Fruit fly (Drosophila melanogaster) whole organism, embryonic: Measurements from ENCODE around the gene osi.

Experiments
- Abd-B ChIP-seq: fragments of 200-800 bp; sonication (Bioruptor generic); optimal IDR thresholded peaks from 2 replicates; lab custom pipeline; 2018; ENCODE audit warnings: missing biosample characterization, mild to moderate bottlenecking, missing genetic modification characterization, moderate library complexity
- Adf1 ChIP-seq: fragments of 200-800 bp; sonication (Bioruptor generic); IDR thresholded peaks from 2 replicates; pipeline ENCODE4 v1.3.6; 2022; ENCODE audit warnings: missing biosample characterization, missing genetic modification characterization
- CG10267 ChIP-seq: fragments of 200-800 bp; sonication (Bioruptor generic); optimal IDR thresholded peaks from 2 replicates; lab custom pipeline; 2018; ENCODE audit warnings: missing biosample characterization, mild to moderate bottlenecking, missing genetic modification characterization, moderate library complexity
- CG11723 ChIP-seq: fragments of 200-800 bp; sonication (Bioruptor generic); optimal IDR thresholded peaks from 2 replicates; lab custom pipeline; 2017; ENCODE audit warnings: missing biosample characterization, mild to moderate bottlenecking, missing genetic modification characterization
- CG12219 ChIP-seq: fragments of 200-800 bp; sonication (Bioruptor generic); optimal IDR thresholded peaks from 3 replicates; lab custom pipeline; 2018; ENCODE audit warnings: missing biosample characterization, mild to moderate bottlenecking, missing genetic modification characterization
- CG12942 ChIP-seq: fragments of 200-800 bp; sonication (Bioruptor generic); optimal IDR thresholded peaks from 3 replicates; lab custom pipeline; 2016; ENCODE audit warnings: missing biosample characterization, missing genetic modification characterization
- CG14860 ChIP-seq: fragments of 200-800 bp; sonication (Bioruptor generic); IDR thresholded peaks from 3 replicates; pipeline ENCODE4 v1.3.6; 2022; ENCODE audit warnings: missing biosample characterization, missing genetic modification characterization; ENCODE audit not compliant: partially characterized antibody
- CG14965 ChIP-seq: fragments of 200-800 bp; sonication (Bioruptor generic); optimal IDR thresholded peaks from 2 replicates; lab custom pipeline; 2016; ENCODE audit warnings: missing biosample characterization, missing genetic modification characterization, borderline replicate concordance
- CG15011 ChIP-seq: fragments of 200-800 bp; sonication (Bioruptor generic); optimal IDR thresholded peaks from 3 replicates; lab custom pipeline; 2018; ENCODE audit warnings: missing biosample characterization, mild to moderate bottlenecking, missing genetic modification characterization
- CG17612 ChIP-seq: fragments of 200-800 bp; sonication (Bioruptor generic); IDR thresholded peaks from 2 replicates; pipeline ENCODE4 v1.3.6; 2022; ENCODE audit warnings: missing biosample characterization, missing genetic modification characterization
- CG2129 ChIP-seq: fragments of 200-800 bp; sonication (Bioruptor generic); IDR thresholded peaks from 2 replicates; pipeline ENCODE4 v1.3.6; 2022; ENCODE audit warnings: missing biosample characterization, missing genetic modification characterization; ENCODE audit not compliant: partially characterized antibody
- CG32532 ChIP-seq: fragments of 200-800 bp; sonication (Bioruptor generic); IDR thresholded peaks from 2 replicates; pipeline ENCODE4 v1.3.6; 2022; ENCODE audit warnings: missing biosample characterization, missing genetic modification characterization
- CG4360 ChIP-seq: fragments of 200-800 bp; sonication (Bioruptor generic); IDR thresholded peaks from 2 replicates; pipeline ENCODE4 v1.3.6; 2022; ENCODE audit warnings: missing biosample characterization, missing genetic modification characterization
- CG4424 ChIP-seq: fragments of 200-800 bp; sonication (Bioruptor generic); optimal IDR thresholded peaks from 3 replicates; lab custom pipeline; 2016; ENCODE audit warnings: missing biosample characterization, missing genetic modification characterization
- CG4707 ChIP-seq: fragments of 200-800 bp; sonication (Bioruptor generic); optimal IDR thresholded peaks from 2 replicates; lab custom pipeline; 2018; ENCODE audit warnings: missing biosample characterization, mild to moderate bottlenecking, missing genetic modification characterization, moderate library complexity
- CG4730 ChIP-seq: fragments of 200-800 bp; sonication (Bioruptor generic); IDR thresholded peaks from 2 replicates; pipeline ENCODE4 v1.3.6; 2022; ENCODE audit warnings: missing biosample characterization, missing genetic modification characterization
- CG5953 ChIP-seq: fragments of 200-800 bp; sonication (Bioruptor generic); IDR thresholded peaks from 2 replicates; pipeline ENCODE4 v1.3.6; 2022; ENCODE audit warnings: missing biosample characterization, missing genetic modification characterization
- CG8944 ChIP-seq: fragments of 200-800 bp; sonication (Bioruptor generic); optimal IDR thresholded peaks from 3 replicates; lab custom pipeline; 2016; ENCODE audit warnings: missing biosample characterization, missing genetic modification characterization
- CG9727 ChIP-seq: fragments of 200-800 bp; sonication (Bioruptor generic); optimal IDR thresholded peaks from 3 replicates; lab custom pipeline; 2017; ENCODE audit warnings: missing biosample characterization, mild to moderate bottlenecking, missing genetic modification characterization
- Drgx ChIP-seq: fragments of 200-800 bp; sonication (Bioruptor generic); IDR thresholded peaks from 2 replicates; pipeline ENCODE4 v1.3.6; 2022; ENCODE audit warnings: missing biosample characterization, missing genetic modification characterization
- H2.0 ChIP-seq: fragments of 200-800 bp; sonication (Bioruptor generic); IDR thresholded peaks from 2 replicates; pipeline ENCODE4 v1.3.6; 2022; ENCODE audit warnings: missing biosample characterization, missing genetic modification characterization
- HLH3B ChIP-seq: fragments of 200-800 bp; sonication (Bioruptor generic); IDR thresholded peaks from 2 replicates; pipeline ENCODE4 v1.3.6; 2022; ENCODE audit warnings: missing biosample characterization, missing genetic modification characterization
- Oli ChIP-seq: fragments of 200-800 bp; sonication (Bioruptor generic); optimal IDR thresholded peaks from 2 replicates; lab custom pipeline; 2018; ENCODE audit warnings: missing biosample characterization, mild to moderate bottlenecking, missing genetic modification characterization, moderate library complexity
- Usf ChIP-seq: fragments of 200-800 bp; sonication (Bioruptor generic); optimal IDR thresholded peaks from 2 replicates; lab custom pipeline; 2017; ENCODE audit warnings: missing genotype, missing biosample characterization, missing genetic modification characterization
- Xrp1 ChIP-seq: fragments of 200-800 bp; sonication (Bioruptor generic); IDR thresholded peaks from 2 replicates; pipeline ENCODE4 v1.3.6; 2022; ENCODE audit warnings: missing biosample characterization, missing genetic modification characterization
- ap ChIP-seq: fragments of 200-800 bp; sonication (Bioruptor generic); IDR thresholded peaks from 2 replicates; pipeline ENCODE4 v1.3.6; 2022; ENCODE audit warnings: missing biosample characterization, missing genetic modification characterization
- az2 ChIP-seq: fragments of 200-800 bp; sonication (Bioruptor generic); optimal IDR thresholded peaks from 3 replicates; lab custom pipeline; 2016; ENCODE audit warnings: missing biosample characterization, missing genetic modification characterization
- bbx ChIP-seq: fragments of 200-800 bp; sonication (Bioruptor generic); IDR thresholded peaks from 2 replicates; pipeline ENCODE4 v1.3.6; 2022; ENCODE audit warnings: missing biosample characterization, missing genetic modification characterization; ENCODE audit not compliant: partially characterized antibody
- bcd ChIP-seq: fragments of 200-800 bp; sonication (Bioruptor generic); optimal IDR thresholded peaks from 2 replicates; lab custom pipeline; 2017; ENCODE audit warnings: missing biosample characterization, mild to moderate bottlenecking, missing genetic modification characterization
- caup ChIP-seq: fragments of 200-800 bp; sonication (Bioruptor generic); optimal IDR thresholded peaks from 3 replicates; lab custom pipeline; 2017; ENCODE audit warnings: missing biosample characterization, mild to moderate bottlenecking, missing genetic modification characterization, moderate library complexity; ENCODE audit not compliant: severe bottlenecking
- ci ChIP-seq: fragments of 200-800 bp; sonication (Bioruptor generic); IDR thresholded peaks from 3 replicates; pipeline ENCODE4 v1.3.6; 2022; ENCODE audit warnings: missing biosample characterization, missing genetic modification characterization
- cwo ChIP-seq: fragments of 200-800 bp; sonication (Bioruptor generic); optimal IDR thresholded peaks from 3 replicates; lab custom pipeline; 2017; ENCODE audit warnings: missing biosample characterization, missing genetic modification characterization, mild to moderate bottlenecking, moderate library complexity, missing genetic modification reagents
- disco-r ChIP-seq: fragments of 200-800 bp; sonication (Bioruptor generic); optimal IDR thresholded peaks from 2 replicates; lab custom pipeline; 2016; ENCODE audit warnings: missing biosample characterization, missing genetic modification characterization
- fd64A ChIP-seq: fragments of 200-800 bp; sonication (Bioruptor generic); optimal IDR thresholded peaks from 3 replicates; lab custom pipeline; 2018; ENCODE audit warnings: missing biosample characterization, mild to moderate bottlenecking, missing genetic modification characterization
- gem ChIP-seq: fragments of 200-800 bp; sonication (Bioruptor generic); optimal IDR thresholded peaks from 2 replicates; lab custom pipeline; 2019; ENCODE audit warnings: missing biosample characterization, mild to moderate bottlenecking, missing genetic modification characterization, moderate library complexity
- gsb-n ChIP-seq: fragments of 200-800 bp; sonication (Bioruptor generic); optimal IDR thresholded peaks from 3 replicates; lab custom pipeline; 2018; ENCODE audit warnings: missing biosample characterization, mild to moderate bottlenecking, missing genetic modification characterization
- ken ChIP-seq: fragments of 200-800 bp; sonication (Bioruptor generic); IDR thresholded peaks from 3 replicates; pipeline ENCODE4 v1.3.6; 2022; ENCODE audit warnings: missing biosample characterization, missing genetic modification characterization
- knrl ChIP-seq: fragments of 200-800 bp; sonication (Bioruptor generic); IDR thresholded peaks from 3 replicates; pipeline ENCODE4 v1.3.6; 2022; ENCODE audit warnings: missing biosample characterization, missing genetic modification characterization; ENCODE audit not compliant: partially characterized antibody
- lov ChIP-seq, 2 experiments: fragments of 200-800 bp in 1 of 2; fragments of >200 bp in 1 of 2; sonication (Bioruptor generic) in 1 of 2; IDR thresholded peaks in 1 of 2; optimal IDR thresholded peaks in 1 of 2; 2 replicates in 1 of 2; 3 replicates in 1 of 2; pipeline versions ENCODE4 v1.3.6 to Lab custom; 2017 to 2022; ENCODE audit warnings: missing biosample characterization in 1 of 2, missing genetic modification characterization in 1 of 2
- mld ChIP-seq: fragments of 200-800 bp; sonication (Bioruptor generic); IDR thresholded peaks from 3 replicates; pipeline ENCODE4 v1.3.6; 2022; ENCODE audit warnings: missing biosample characterization, missing genetic modification characterization; ENCODE audit not compliant: partially characterized antibody
- otp ChIP-seq: fragments of 200-800 bp; sonication (Bioruptor generic); IDR thresholded peaks from 3 replicates; pipeline ENCODE4, ENCODE4 v1.3.6; 2022; ENCODE audit warnings: missing biosample characterization, missing genetic modification characterization
- pfk ChIP-seq: fragments of 200-800 bp; sonication (Bioruptor generic); optimal IDR thresholded peaks from 2 replicates; lab custom pipeline; 2018; ENCODE audit warnings: missing biosample characterization, mild to moderate bottlenecking, missing genetic modification characterization, moderate library complexity
- pzg ChIP-seq: fragments of 200-800 bp; sonication (Bioruptor generic); optimal IDR thresholded peaks from 3 replicates; lab custom pipeline; 2018; ENCODE audit warnings: missing biosample characterization, mild to moderate bottlenecking, missing genetic modification characterization, moderate library complexity
- rib ChIP-seq: fragments of 200-800 bp; sonication (Bioruptor generic); IDR thresholded peaks from 2 replicates; pipeline ENCODE4 v1.3.6; 2022; ENCODE audit warnings: missing biosample characterization, missing genetic modification characterization
- sc ChIP-seq, 3 experiments: fragments of >200 bp in 2 of 3; fragments of 200-800 bp in 1 of 3; sonication (Bioruptor generic) in 1 of 3; optimal IDR thresholded peaks; 2 replicates in 2 of 3; 3 replicates in 1 of 3; lab custom pipeline; 2017; ENCODE audit warnings: mild to moderate bottlenecking in 1 of 3, missing biosample characterization in 1 of 3, missing genetic modification characterization in 1 of 3, missing genetic modification reagents in 1 of 3
- sr ChIP-seq: fragments of 200-800 bp; sonication (Bioruptor generic); IDR thresholded peaks from 3 replicates; pipeline ENCODE4 v1.3.6; 2022; ENCODE audit warnings: missing biosample characterization, missing genetic modification characterization
- sug ChIP-seq: fragments of 200-800 bp; optimal IDR thresholded peaks from 2 replicates; lab custom pipeline; 2019; ENCODE audit warnings: missing biosample characterization, mild to moderate bottlenecking, missing genetic modification characterization, moderate library complexity
- vvl ChIP-seq: fragments of 200-800 bp; sonication (Bioruptor generic); IDR thresholded peaks from 2 replicates; pipeline ENCODE4 v1.3.6; 2022; ENCODE audit warnings: missing biosample characterization, missing genetic modification characterization
- wor ChIP-seq: fragments of 200-800 bp; sonication (Bioruptor generic); IDR thresholded peaks from 2 replicates; pipeline ENCODE4 v1.3.6; 2022; ENCODE audit warnings: missing biosample characterization, missing genetic modification characterization

The osi gene

dm6 chr2L:16880930-16881329 lies 6.8 kb downstream of the osi start:
- TF ChIP-seq CG2129 (GFP tag; lab: Robert Waterston, UW) (no peak), wor (no peak), sc (optimal IDR thresholded peaks at IDR 0.05; lab: Kevin White, UChicago) (no peak), sc (GFP tag; optimal IDR thresholded peaks at IDR 0.05; lab: Kevin White, UChicago) (no peak), CG12219 (no peak), CG4424 (GFP tag; lab: Kevin White, UChicago) (no peak), CG32532 (peak; percentile 52; the same call in 1 of the 2 replicates), CG10267 (tag; lab: Kevin White, UChicago) (no peak), CG14965 (no peak), fd64A (no peak), ap (GFP tag; lab: Robert Waterston, UW) (no peak), lov (optimal IDR thresholded peaks at IDR 0.05; lab: Kevin White, UChicago) (no peak), lov (GFP tag; IDR thresholded peaks at IDR 0.05; lab: Robert Waterston, UW) (no peak), sr (GFP tag; lab: Robert Waterston, UW) (0 out of 3 replicates have a peak, but pooled peaks have one; percentile 16), CG11723 (no peak), pfk (GFP tag; lab: Kevin White, UChicago) (no peak), bbx (GFP tag; lab: Robert Waterston, UW) (peak; percentile 47; the same call in 1 of the 2 replicates), CG9727 (no peak), H2.0 (no peak), otp (no peak), CG4360 (GFP tag; lab: Robert Waterston, UW) (no peak), CG8944 (GFP tag; lab: Kevin White, UChicago) (no peak), rib (no peak), disco-r (GFP tag; lab: Kevin White, UChicago) (no peak), pzg (no peak), caup (peak; percentile 10), knrl (GFP tag; lab: Robert Waterston, UW) (no peak), Abd-B (GFP tag; lab: Kevin White, UChicago) (no peak), Oli (no peak), Usf (GFP tag; lab: Kevin White, UChicago) (no peak), CG4730 (GFP tag; lab: Robert Waterston, UW) (no peak), vvl (GFP tag; lab: Robert Waterston, UW) (0 out of 2 replicates have a peak, but pooled peaks have one; percentile 31), cwo (GFP tag; lab: Kevin White, UChicago) (peak; percentile 17), mld (no peak), CG17612 (GFP tag; lab: Robert Waterston, UW) (no peak), CG5953 (GFP tag; lab: Robert Waterston, UW) (no peak), HLH3B (GFP tag; lab: Robert Waterston, UW) (peak; percentile 38; the same call in 1 of the 2 replicates), gsb-n (tag; lab: Kevin White, UChicago) (no peak), Drgx (GFP tag; lab: Robert Waterston, UW) (peak; percentile 42; the same call in 1 of the 2 replicates), Xrp1 (GFP tag; lab: Robert Waterston, UW) (no peak), CG15011 (no peak), CG4707 (GFP tag; lab: Kevin White, UChicago) (no peak), Adf1 (peak; percentile 32; the same call in 1 of the 2 replicates), sug (tag; lab: Kevin White, UChicago) (peak; percentile 43), bcd (no peak), ci (GFP tag; lab: Robert Waterston, UW) (peak; percentile 66; the same call in 2 of the 3 replicates), CG12942 (GFP tag; lab: Kevin White, UChicago) (no peak), CG14860 (GFP tag; lab: Robert Waterston, UW) (no peak), gem (tag; lab: Kevin White, UChicago) (no peak), ken (GFP tag; lab: Robert Waterston, UW) (peak; percentile 47; the same call in 1 of the 3 replicates), az2 (GFP tag; lab: Kevin White, UChicago) (no peak)
